Fruit fly (Drosophila melanogaster) whole organism, embryonic: Measurements from ENCODE around the gene nonA.
A peak's percentile ranks its signal among the peaks of the same experiment; 100 is the strongest.

ENCODE experiments used
- Antp ChIP-seq: fragments of 200-800 bp; sonication (Bioruptor generic); optimal IDR thresholded peaks from 3 replicates; lab custom pipeline; 2016; ENCODE audit warnings: missing biosample characterization, missing genetic modification characterization
- Atf3 ChIP-seq: fragments of 200-800 bp; sonication (Bioruptor generic); optimal IDR thresholded peaks from 3 replicates; lab custom pipeline; 2016; ENCODE audit warnings: missing biosample characterization, missing genetic modification characterization
- B-H2 ChIP-seq: fragments of 200-800 bp; sonication (Bioruptor generic); optimal IDR thresholded peaks from 2 replicates; lab custom pipeline; 2018; ENCODE audit warnings: missing biosample characterization, mild to moderate bottlenecking, missing genetic modification characterization
- CG10431 ChIP-seq: fragments of 200-800 bp; sonication (Bioruptor generic); optimal IDR thresholded peaks from 3 replicates; lab custom pipeline; 2018; ENCODE audit warnings: missing biosample characterization, mild to moderate bottlenecking, missing genetic modification characterization
- CG10462 ChIP-seq: fragments of 200-800 bp; sonication (Bioruptor generic); optimal IDR thresholded peaks from 2 replicates; lab custom pipeline; 2016; ENCODE audit warnings: missing biosample characterization, missing genetic modification characterization
- CG11093 ChIP-seq: fragments of 200-800 bp; sonication (Bioruptor generic); IDR thresholded peaks from 3 replicates; pipeline ENCODE4 v1.3.6; 2022; ENCODE audit warnings: missing biosample characterization, missing genetic modification characterization
- CG12071 ChIP-seq: fragments of 200-800 bp; sonication (Bioruptor generic); optimal IDR thresholded peaks from 3 replicates; lab custom pipeline; 2018; ENCODE audit warnings: missing biosample characterization, mild to moderate bottlenecking, missing genetic modification characterization
- CG12744 ChIP-seq: fragments of 200-800 bp; sonication (Bioruptor generic); optimal IDR thresholded peaks from 2 replicates; lab custom pipeline; 2016; ENCODE audit warnings: missing biosample characterization, missing genetic modification characterization
- CG12769 ChIP-seq: fragments of 200-800 bp; sonication (Bioruptor generic); optimal IDR thresholded peaks from 2 replicates; lab custom pipeline; 2019; ENCODE audit warnings: missing biosample characterization, mild to moderate bottlenecking, missing genetic modification characterization, moderate library complexity
- CG13624 ChIP-seq: fragments of 200-800 bp; sonication (Bioruptor generic); optimal IDR thresholded peaks from 2 replicates; lab custom pipeline; 2016; ENCODE audit warnings: missing biosample characterization, missing genetic modification characterization
- CG16815 ChIP-seq: fragments of 200-800 bp; sonication (Bioruptor generic); optimal IDR thresholded peaks from 3 replicates; lab custom pipeline; 2017; ENCODE audit warnings: missing biosample characterization, mild to moderate bottlenecking, missing genetic modification characterization
- CG16863 ChIP-seq: fragments of 200-800 bp; sonication (Bioruptor generic); optimal IDR thresholded peaks from 3 replicates; lab custom pipeline; 2016; ENCODE audit warnings: missing biosample characterization, missing genetic modification characterization
- CG17802 ChIP-seq: fragments of 200-800 bp; sonication (Bioruptor generic); optimal IDR thresholded peaks from 2 replicates; lab custom pipeline; 2018; ENCODE audit warnings: missing biosample characterization, mild to moderate bottlenecking, missing genetic modification characterization, moderate library complexity
- CG1832 ChIP-seq: fragments of 200-800 bp; sonication (Bioruptor generic); optimal IDR thresholded peaks from 2 replicates; lab custom pipeline; 2017; ENCODE audit warnings: missing biosample characterization, mild to moderate bottlenecking, missing genetic modification characterization, inconsistent platforms
- CG2129 ChIP-seq: fragments of 200-800 bp; sonication (Bioruptor generic); IDR thresholded peaks from 2 replicates; pipeline ENCODE4 v1.3.6; 2022; ENCODE audit warnings: missing biosample characterization, missing genetic modification characterization; ENCODE audit not compliant: partially characterized antibody
- CG2712 ChIP-seq: fragments of 200-800 bp; optimal IDR thresholded peaks from 3 replicates; lab custom pipeline; 2019; ENCODE audit warnings: missing biosample characterization, mild to moderate bottlenecking, missing genetic modification characterization, moderate library complexity
- CG31388 ChIP-seq: fragments of 200-800 bp; sonication (Bioruptor generic); optimal IDR thresholded peaks from 2 replicates; lab custom pipeline; 2016; ENCODE audit warnings: missing biosample characterization, missing genetic modification characterization
- CG6791 ChIP-seq: fragments of 200-800 bp; sonication (Bioruptor generic); IDR thresholded peaks from 3 replicates; pipeline ENCODE4 v1.3.6; 2022; ENCODE audit warnings: missing biosample characterization, missing genetic modification characterization; ENCODE audit not compliant: partially characterized antibody
- CG8290 ChIP-seq, 3 experiments: fragments of 200-800 bp; sonication (Bioruptor generic); optimal IDR thresholded peaks; 2 replicates each; lab custom pipeline; 2016 to 2019; ENCODE audit warnings: missing biosample characterization in 3 of 3, missing genetic modification characterization in 3 of 3, mild to moderate bottlenecking in 2 of 3, moderate library complexity in 1 of 3
- CG9215 ChIP-seq: fragments of 200-800 bp; sonication (Bioruptor generic); IDR thresholded peaks from 2 replicates; pipeline ENCODE4 v1.3.6; 2022; ENCODE audit warnings: missing biosample characterization, missing genetic modification characterization
- CHES-1-like ChIP-seq: fragments of 200-800 bp; sonication (Bioruptor generic); optimal IDR thresholded peaks from 2 replicates; lab custom pipeline; 2016; ENCODE audit warnings: missing biosample characterization, missing genetic modification characterization
- D19A ChIP-seq: fragments of 200-800 bp; optimal IDR thresholded peaks from 3 replicates; lab custom pipeline; 2019; ENCODE audit warnings: missing biosample characterization, mild to moderate bottlenecking, missing genetic modification characterization, moderate library complexity
- Dip2 ChIP-seq: fragments of 200-800 bp; sonication (Bioruptor generic); IDR thresholded peaks from 2 replicates; pipeline ENCODE4 v1.3.6; 2022; ENCODE audit warnings: missing biosample characterization, missing genetic modification characterization
- GATAe ChIP-seq: fragments of 200-800 bp; sonication (Bioruptor generic); conservative IDR thresholded peaks from 2 replicates; pipeline ENCODE4 v1.3.6; 2022; ENCODE audit warnings: missing biosample characterization, missing genetic modification characterization
- Hey ChIP-seq: fragments of 200-800 bp; sonication (Bioruptor generic); optimal IDR thresholded peaks from 3 replicates; lab custom pipeline; 2018; ENCODE audit warnings: missing biosample characterization, mild to moderate bottlenecking, missing genetic modification characterization
- Hr51 ChIP-seq, 2 experiments: fragments of 200-800 bp; sonication (Bioruptor generic); optimal IDR thresholded peaks; 2 replicates in 1 of 2; 3 replicates in 1 of 2; lab custom pipeline; 2016 to 2018; ENCODE audit warnings: missing biosample characterization in 2 of 2, missing genetic modification characterization in 2 of 2, mild to moderate bottlenecking in 1 of 2, moderate library complexity in 1 of 2
- Ravus ChIP-seq: fragments of 200-800 bp; sonication (Bioruptor generic); IDR thresholded peaks from 2 replicates; pipeline ENCODE4 v1.3.6; 2022; ENCODE audit warnings: missing biosample characterization, missing genetic modification characterization
- Six4 ChIP-seq: fragments of 200-800 bp; sonication (Bioruptor generic); optimal IDR thresholded peaks from 2 replicates; lab custom pipeline; 2016; ENCODE audit warnings: missing biosample characterization, missing genetic modification characterization
- Ssrp ChIP-seq: fragments of 200-800 bp; sonication (Bioruptor generic); optimal IDR thresholded peaks from 2 replicates; lab custom pipeline; 2018; ENCODE audit warnings: missing biosample characterization, mild to moderate bottlenecking, missing genetic modification characterization, moderate library complexity
- amos ChIP-seq: fragments of 200-800 bp; sonication (Bioruptor generic); IDR thresholded peaks from 2 replicates; pipeline ENCODE4 v1.3.6; 2022; ENCODE audit warnings: missing biosample characterization, missing genetic modification characterization; ENCODE audit not compliant: partially characterized antibody
- dysf ChIP-seq: fragments of 200-800 bp; sonication (Bioruptor generic); IDR thresholded peaks from 3 replicates; pipeline ENCODE4 v1.3.6; 2022; ENCODE audit warnings: missing biosample characterization, missing genetic modification characterization
- exex ChIP-seq: fragments of 200-800 bp; sonication (Bioruptor generic); optimal IDR thresholded peaks from 4 replicates; lab custom pipeline; 2018; ENCODE audit warnings: missing biosample characterization, mild to moderate bottlenecking, missing genetic modification characterization, moderate library complexity
- ftz-f1 ChIP-seq: fragments of 200-800 bp; sonication (Bioruptor generic); optimal IDR thresholded peaks from 2 replicates; lab custom pipeline; 2016; ENCODE audit warnings: missing biosample characterization, missing genetic modification characterization
- gcm2 ChIP-seq: fragments of 200-800 bp; sonication (Bioruptor generic); optimal IDR thresholded peaks from 2 replicates; lab custom pipeline; 2016; ENCODE audit warnings: missing biosample characterization, missing genetic modification characterization
- gsb ChIP-seq: fragments of 200-800 bp; sonication (Bioruptor generic); IDR thresholded peaks from 2 replicates; pipeline ENCODE4 v1.3.6; 2022; ENCODE audit warnings: missing biosample characterization, missing genetic modification characterization
- ham ChIP-seq: fragments of 200-800 bp; sonication (Bioruptor generic); IDR thresholded peaks from 2 replicates; pipeline ENCODE4 v1.3.6; 2022; ENCODE audit warnings: missing biosample characterization, missing genetic modification characterization
- ind ChIP-seq: fragments of 200-800 bp; sonication (Bioruptor generic); optimal IDR thresholded peaks from 3 replicates; lab custom pipeline; 2016; ENCODE audit warnings: missing biosample characterization, missing genetic modification characterization
- ken ChIP-seq: fragments of 200-800 bp; sonication (Bioruptor generic); IDR thresholded peaks from 3 replicates; pipeline ENCODE4 v1.3.6; 2022; ENCODE audit warnings: missing biosample characterization, missing genetic modification characterization
- lola ChIP-seq, 3 experiments: fragments of >200 bp in 2 of 3; fragments of 200-800 bp in 1 of 3; sonication (Bioruptor generic) in 1 of 3; optimal IDR thresholded peaks; 2 replicates each; lab custom pipeline; 2017 to 2019; ENCODE audit warnings: missing biosample characterization in 3 of 3, missing genetic modification characterization in 3 of 3, mild to moderate bottlenecking in 1 of 3, moderate library complexity in 1 of 3
- oc ChIP-seq: fragments of 200-800 bp; sonication (Bioruptor generic); optimal IDR thresholded peaks from 2 replicates; lab custom pipeline; 2018; ENCODE audit warnings: missing biosample characterization, mild to moderate bottlenecking, missing genetic modification characterization, moderate library complexity
- org-1 ChIP-seq: fragments of 200-800 bp; sonication (Bioruptor generic); optimal IDR thresholded peaks from 2 replicates; lab custom pipeline; 2017; ENCODE audit warnings: missing biosample characterization, missing genetic modification characterization
- pb ChIP-seq: fragments of 200-800 bp; sonication (Bioruptor generic); optimal IDR thresholded peaks from 3 replicates; lab custom pipeline; 2016; ENCODE audit warnings: missing biosample characterization, missing genetic modification characterization
- pros ChIP-seq: fragments of 200-800 bp; sonication (Bioruptor generic); optimal IDR thresholded peaks from 3 replicates; lab custom pipeline; 2019; ENCODE audit warnings: missing biosample characterization, mild to moderate bottlenecking, missing genetic modification characterization, moderate library complexity
- salm ChIP-seq: fragments of 200-800 bp; sonication (Bioruptor generic); optimal IDR thresholded peaks from 2 replicates; lab custom pipeline; 2018; ENCODE audit warnings: missing biosample characterization, mild to moderate bottlenecking, missing genetic modification characterization
- slbo ChIP-seq: fragments of 200-800 bp; sonication (Bioruptor generic); IDR thresholded peaks from 2 replicates; pipeline ENCODE4 v1.3.6; 2022; ENCODE audit warnings: missing biosample characterization, missing genetic modification characterization
- slou ChIP-seq: fragments of 200-800 bp; sonication (Bioruptor generic); optimal IDR thresholded peaks from 3 replicates; lab custom pipeline; 2016; ENCODE audit warnings: missing biosample characterization, missing genetic modification characterization
- toy ChIP-seq: fragments of 200-800 bp; sonication (Bioruptor generic); IDR thresholded peaks from 2 replicates; pipeline ENCODE4 v1.3.6; 2022; ENCODE audit warnings: missing biosample characterization, missing genetic modification characterization
- unc-4 ChIP-seq: fragments of 200-800 bp; sonication (Bioruptor generic); IDR thresholded peaks from 2 replicates; pipeline ENCODE4 v1.3.6; 2022; ENCODE audit warnings: missing biosample characterization, missing genetic modification characterization; ENCODE audit not compliant: partially characterized antibody
- zfh2 ChIP-seq: fragments of 200-800 bp; sonication (Bioruptor generic); optimal IDR thresholded peaks from 2 replicates; lab custom pipeline; 2016; ENCODE audit warnings: missing biosample characterization, missing genetic modification characterization

nonA gene

DNA sequence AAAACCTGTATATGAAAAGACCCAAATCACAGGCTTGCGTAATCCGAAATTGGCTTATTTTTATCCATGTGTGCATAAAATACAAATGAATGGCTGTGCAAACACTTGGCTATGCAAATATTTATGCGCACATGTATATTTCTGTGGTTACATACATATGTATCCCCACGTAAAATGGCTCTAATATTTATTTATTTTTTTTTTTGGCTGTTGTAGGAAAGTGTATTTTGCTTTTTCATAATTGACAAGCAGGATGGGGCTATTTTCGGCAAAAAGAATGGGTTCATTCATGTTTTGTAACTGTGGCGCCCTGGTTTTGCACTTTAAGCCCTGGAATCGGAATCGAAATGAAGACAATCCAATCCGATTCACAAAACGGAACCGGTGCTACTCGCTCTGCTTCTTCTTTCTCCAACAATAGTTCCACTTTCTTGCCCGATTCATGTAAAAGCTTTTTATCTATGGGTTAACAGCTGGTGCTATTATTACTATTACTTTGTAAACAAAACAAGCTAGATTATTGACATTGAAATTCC, 26.2 kb upstream of the nonA start (continued):
- TF ChIP-seq lola (GFP tag; optimal IDR thresholded peaks at IDR 0.05; lab: Kevin White, UChicago): peak in 1 of 3 experiments; percentile 4
- TF ChIP-seq gsb (GFP tag; lab: Robert Waterston, UW): peak; percentile 60
- TF ChIP-seq ham (GFP tag; lab: Robert Waterston, UW): no peak
- peak; percentile 61 for TF ChIP-seq Ssrp (tag; lab: Kevin White, UChicago)
- TF ChIP-seq CG16815 (GFP tag; lab: Kevin White, UChicago): peak; percentile 36
- peak; percentile 24; the same call in 1 of the 3 replicates for TF ChIP-seq CG11093
- peak; percentile 74 for TF ChIP-seq ind (GFP tag; lab: Kevin White, UChicago)
- peak; percentile 86 for TF ChIP-seq pros (GFP tag; lab: Kevin White, UChicago)
- TF ChIP-seq CG31388 (GFP tag; lab: Kevin White, UChicago): no peak
- peak; percentile 47 for TF ChIP-seq CG12744 (GFP tag; lab: Kevin White, UChicago)
- peak; percentile 77 for TF ChIP-seq zfh2 (GFP tag; lab: Kevin White, UChicago)
- TF ChIP-seq Atf3 (GFP tag; lab: Kevin White, UChicago): peak; percentile 26
- TF ChIP-seq CG9215: no peak; the same call in none of the 2 replicates
- peak; percentile 37 for TF ChIP-seq pb
- TF ChIP-seq amos (GFP tag; lab: Robert Waterston, UW): peak; percentile 43; the same call in 1 of the 2 replicates
- no peak for TF ChIP-seq salm
- peak; percentile 68 for TF ChIP-seq gcm2 (GFP tag; lab: Kevin White, UChicago)
- no peak for TF ChIP-seq CG1832 (GFP tag; lab: Kevin White, UChicago)
- TF ChIP-seq slbo (GFP tag; lab: Robert Waterston, UW): peak; percentile 86
- peak; percentile 60 for TF ChIP-seq oc (tag; lab: Kevin White, UChicago)
- TF ChIP-seq Ravus: peak; percentile 49; the same call in 1 of the 2 replicates
- TF ChIP-seq D19A: peak; percentile 43
- TF ChIP-seq Six4 (GFP tag; lab: Kevin White, UChicago): peak; percentile 46
- TF ChIP-seq CHES-1-like: peak; percentile 73
- TF ChIP-seq CG10462 (GFP tag; lab: Kevin White, UChicago): peak; percentile 21
- peak; percentile 76; the same call in 2 of the 3 replicates for TF ChIP-seq dysf (GFP tag; lab: Robert Waterston, UW)
- peak; percentile 67 for TF ChIP-seq B-H2 (GFP tag; lab: Kevin White, UChicago)
- TF ChIP-seq CG2129 (GFP tag; lab: Robert Waterston, UW): no peak
- peak; percentile 66 for TF ChIP-seq Antp (GFP tag; lab: Kevin White, UChicago)
- TF ChIP-seq Hr51 (GFP tag; optimal IDR thresholded peaks at IDR 0.05; lab: Kevin White, UChicago): peak; percentile 68
- TF ChIP-seq CG17802 (tag; lab: Kevin White, UChicago): peak; percentile 12
- no peak for TF ChIP-seq GATAe
- peak; percentile 71 for TF ChIP-seq CG13624 (GFP tag; lab: Kevin White, UChicago)
- peak; percentile 64 for TF ChIP-seq CG12071
- no peak for TF ChIP-seq Hey (tag; lab: Kevin White, UChicago)
- 0 out of 2 replicates have a peak, but pooled peaks have one; percentile 50 for TF ChIP-seq toy (GFP tag; lab: Robert Waterston, UW)
- TF ChIP-seq ftz-f1: no peak
- TF ChIP-seq CG16863: peak; percentile 66
- peak; percentile 0 for TF ChIP-seq CG10431 (GFP tag; lab: Kevin White, UChicago)
- peak; percentile 57 for TF ChIP-seq CG2712
- TF ChIP-seq ken (GFP tag; lab: Robert Waterston, UW): peak; percentile 57; the same call in 1 of the 3 replicates
- TF ChIP-seq exex: peak; percentile 34
- no peak for TF ChIP-seq Dip2 (GFP tag; lab: Robert Waterston, UW)
- TF ChIP-seq CG6791: no peak
- peak; percentile 54 for TF ChIP-seq org-1 (GFP tag; lab: Kevin White, UChicago)
- TF ChIP-seq slou: peak; percentile 33
- TF ChIP-seq unc-4 (GFP tag; lab: Robert Waterston, UW): no peak
- TF ChIP-seq CG12769 (tag; lab: Kevin White, UChicago): peak; percentile 51
- TF ChIP-seq CG8290 (GFP tag; optimal IDR thresholded peaks at IDR 0.05; lab: Kevin White, UChicago): peak; percentile 5
- TF ChIP-seq CG8290 (tag; optimal IDR thresholded peaks at IDR 0.05; lab: Kevin White, UChicago): peak in 1 of 2 experiments; percentile 79
